Worm (Caenorhabditis elegans): ENCODE data around the gene C46E10.1.

- TF ChIP-seq ceh-82 (tag; optimal IDR thresholded peaks at IDR 0.05) (no peak), ztf-4 (tag; optimal IDR thresholded peaks at IDR 0.05) (no peak), sem-4 (tag; optimal IDR thresholded peaks at IDR 0.05) (no peak)
Observed at ce11 chrII:3739647-3740046, 15.6 kb downstream of the C46E10.1 start, which contains the start of gene F12E12.2.

Measured in whole organism, L2 larva.